Worm (Caenorhabditis elegans): ENCODE results near the gene mdf-2.
A peak's percentile ranks its signal among the peaks of the same experiment; 100 is the strongest.

mdf-2 gene

DNA sequence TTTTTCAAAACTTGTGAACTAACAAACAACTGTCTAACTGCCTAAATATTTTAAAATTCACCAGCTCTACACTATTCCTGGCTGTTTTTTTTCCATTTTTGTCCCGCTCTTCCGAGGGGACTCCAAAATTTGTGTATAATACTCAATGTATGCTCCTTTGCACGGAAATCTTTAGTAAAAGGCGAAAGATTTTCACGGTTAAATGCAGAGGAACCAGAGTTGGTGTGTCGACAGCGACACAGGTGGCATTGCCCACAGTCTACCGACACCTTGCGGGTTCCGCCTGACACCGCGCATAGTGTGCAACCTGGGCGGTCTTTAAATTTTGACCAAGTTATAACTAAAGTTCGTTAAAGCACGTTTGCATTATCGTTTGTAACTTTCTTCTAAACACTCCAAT, 14.0 kb upstream of the mdf-2 start (continued):
- TF ChIP-seq nhr-11 (tag; optimal IDR thresholded peaks at IDR 0.05) (no peak), lin-38 (GFP tag; IDR thresholded peaks at IDR 0.05) (peak; percentile 87)

DNA sequence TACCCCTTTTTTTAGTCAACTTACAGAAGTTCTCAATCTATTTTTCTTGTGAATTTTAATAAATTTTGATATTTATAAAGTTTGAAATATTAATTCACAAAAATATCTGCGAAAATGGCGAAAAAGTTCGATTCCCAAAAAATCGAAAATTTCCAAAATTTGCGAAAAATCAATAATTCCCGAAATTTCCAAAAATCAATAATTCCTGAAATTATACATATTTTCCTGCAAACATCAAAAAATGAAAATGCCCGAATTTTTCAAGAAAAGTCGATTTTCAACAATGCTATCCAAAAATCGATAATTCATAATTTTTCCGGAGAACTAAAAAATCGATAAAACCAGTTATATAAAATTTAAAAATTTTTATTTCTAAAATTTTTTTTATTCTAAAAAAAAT, 9.1 kb upstream of the mdf-2 start:
- TF ChIP-seq ceh-28 (tag; optimal IDR thresholded peaks at IDR 0.05) (peak; percentile 78), ceh-44 (GFP tag; IDR thresholded peaks at IDR 0.05) (no peak), unc-62 (GFP tag; optimal IDR thresholded peaks at IDR 0.05 in 1 of 2) (peak in 1 of 2 experiments; percentile 19), unc-62 (tag; optimal IDR thresholded peaks at IDR 0.05) (no peak)

ce11 chrIV:2642673-2643072, 1.7 kb upstream of the mdf-2 start, which contains the start of gene ric-8:
TSS of gene ric-8 (plus strand) at chrIV:2642973.
- TF ChIP-seq egl-27 (tag; optimal IDR thresholded peaks at IDR 0.05) (no peak), daf-8 (GFP tag; IDR thresholded peaks at IDR 0.05) (no peak), zip-2 (tag; optimal IDR thresholded peaks at IDR 0.05) (no peak), lin-15B (tag; optimal IDR thresholded peaks at IDR 0.05) (no peak), Y48G9A.11 (GFP tag; IDR thresholded peaks at IDR 0.05) (peak; percentile 40; the same call in 1 of the 2 replicates), zfp-3 (GFP tag; conservative IDR thresholded peaks at IDR 0.05) (no peak), ztf-11 (tag; optimal IDR thresholded peaks at IDR 0.05) (no peak), vab-7 (GFP tag; IDR thresholded peaks at IDR 0.05) (no peak), jun-1 (tag; optimal IDR thresholded peaks at IDR 0.05) (no peak)

DNA sequence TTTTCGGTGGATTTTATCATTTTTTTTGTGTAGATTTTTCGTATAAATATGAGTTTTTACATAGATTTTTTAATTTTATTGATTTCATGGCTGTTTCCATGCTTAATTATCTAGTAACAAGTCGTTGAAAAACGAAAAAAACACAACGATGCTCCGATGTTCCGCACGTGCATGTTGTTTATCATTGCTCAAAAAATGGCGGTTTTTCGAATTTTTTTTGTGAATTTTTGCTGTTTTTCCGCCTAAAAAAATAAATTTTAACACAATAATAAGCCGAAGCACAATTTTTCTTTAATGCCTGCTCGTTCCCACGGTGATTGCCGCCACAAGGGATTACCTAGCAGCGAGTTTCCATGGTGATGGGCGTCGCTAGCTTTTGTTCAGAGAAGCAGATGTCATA, 1.1 kb upstream of the mdf-2 start:
- TF ChIP-seq dpl-1 (GFP tag; optimal IDR thresholded peaks at IDR 0.05) (peak; percentile 8), Y48G9A.11 (GFP tag; IDR thresholded peaks at IDR 0.05) (peak; percentile 90), daf-12 (tag; optimal IDR thresholded peaks at IDR 0.05) (no peak), gei-8 (GFP tag; optimal IDR thresholded peaks at IDR 0.05) (no peak), ama-1 (optimal IDR thresholded peaks at IDR 0.05) (peak; percentile 23), lin-29 (GFP tag; IDR thresholded peaks at IDR 0.05) (no peak), F10B5.3 (tag; optimal IDR thresholded peaks at IDR 0.05) (no peak), lin-38 (GFP tag; IDR thresholded peaks at IDR 0.05) (peak; percentile 40), zip-11 (GFP tag; IDR thresholded peaks at IDR 0.05) (no peak), aha-1 (tag) (peak; percentile 77), zfp-3 (GFP tag; conservative IDR thresholded peaks at IDR 0.05) (no peak), mes-2 (tag; optimal IDR thresholded peaks at IDR 0.05; ENCODE audit: poor library complexity, severe bottlenecking) (peak; percentile 2), zip-2 (tag; optimal IDR thresholded peaks at IDR 0.05) (no peak)

ce11 chrIV:2639666-2640273, 1.2 kb downstream of the mdf-2 start:
- peak in 1 of 2 experiments; percentile 77 for TF ChIP-seq daf-16 (GFP tag; optimal IDR thresholded peaks at IDR 0.05)
- TF ChIP-seq daf-16 (tag; optimal IDR thresholded peaks at IDR 0.05): peak; percentile 37
- TF ChIP-seq pqm-1 (tag; optimal IDR thresholded peaks at IDR 0.05): no peak
- TF ChIP-seq snpc-4 (tag; optimal IDR thresholded peaks at IDR 0.05): no peak
- TF ChIP-seq lin-15B (tag; optimal IDR thresholded peaks at IDR 0.05): no peak
- peak; percentile 78 for TF ChIP-seq vab-7 (GFP tag; IDR thresholded peaks at IDR 0.05)
- no peak for TF ChIP-seq zfp-2 (tag; optimal IDR thresholded peaks at IDR 0.05)
- TF ChIP-seq nhr-237 (tag; optimal IDR thresholded peaks at IDR 0.05): no peak
- TF ChIP-seq cey-2 (tag; optimal IDR thresholded peaks at IDR 0.05; ENCODE audit: borderline replicate concordance, insufficient read depth): no peak
- TF ChIP-seq T20F7.1 (GFP tag; optimal IDR thresholded peaks at IDR 0.05): peak; percentile 0
- TF ChIP-seq Y48G9A.11 (GFP tag; IDR thresholded peaks at IDR 0.05): peak; percentile 88
- TF ChIP-seq D1046.2 (GFP tag; IDR thresholded peaks at IDR 0.05): peak; percentile 85
- TF ChIP-seq pha-4 (GFP tag; IDR thresholded peaks at IDR 0.05): peak; percentile 87
- TF ChIP-seq pha-4 (tag; optimal IDR thresholded peaks at IDR 0.05): no peak
- TF ChIP-seq attf-4 (tag; optimal IDR thresholded peaks at IDR 0.05): no peak
- no peak for TF ChIP-seq ZK546.5 (tag; optimal IDR thresholded peaks at IDR 0.05)
- TF ChIP-seq ceh-44 (GFP tag; IDR thresholded peaks at IDR 0.05): peak; percentile 85
- TF ChIP-seq hif-1 (tag; optimal IDR thresholded peaks at IDR 0.05): no peak
- TF ChIP-seq daf-8 (GFP tag; IDR thresholded peaks at IDR 0.05): no peak
- TF ChIP-seq lin-29 (GFP tag; IDR thresholded peaks at IDR 0.05): peak; percentile 35; the same call in 1 of the 2 replicates
- no peak for TF ChIP-seq nhr-28 (tag; optimal IDR thresholded peaks at IDR 0.05)
- TF ChIP-seq php-3 (GFP tag; IDR thresholded peaks at IDR 0.05): peak; percentile 78
- TF ChIP-seq lim-7 (GFP tag; IDR thresholded peaks at IDR 0.05): peak; percentile 91
- TF ChIP-seq mxl-3 (GFP tag; optimal IDR thresholded peaks at IDR 0.05): no peak
- TF ChIP-seq unc-62 (GFP tag; optimal IDR thresholded peaks at IDR 0.05 in 1 of 2): no peak
- no peak for TF ChIP-seq unc-62 (tag; optimal IDR thresholded peaks at IDR 0.05)
- TF ChIP-seq T26A8.4 (GFP tag; IDR thresholded peaks at IDR 0.05): no peak; the same call in 1 of the 2 replicates
- peak; percentile 40; the same call in 1 of the 2 replicates for TF ChIP-seq mdt-29 (GFP tag; IDR thresholded peaks at IDR 0.05)
